Fruit fly (Drosophila melanogaster): ENCODE results near the gene Mco4.
A peak's percentile ranks its signal among the peaks of the same experiment; 100 is the strongest.

The Mco4 gene

dm6 chrX:17829083-17829997 lies 26.6 kb downstream of the Mco4 start (continued):
- TF ChIP-seq CG4318 (GFP tag; optimal IDR thresholded peaks at IDR 0.05) = peak; percentile 69
- peak; percentile 68 for TF ChIP-seq Hr4 (GFP tag; optimal IDR thresholded peaks at IDR 0.05)
- TF ChIP-seq Sox102F (GFP tag; optimal IDR thresholded peaks at IDR 0.05) = peak; percentile 28
- TF ChIP-seq Hr38 (GFP tag; optimal IDR thresholded peaks at IDR 0.05) = no peak
- TF ChIP-seq achi (GFP tag; optimal IDR thresholded peaks at IDR 0.05) = peak; percentile 62
- TF ChIP-seq fd85E (GFP tag; optimal IDR thresholded peaks at IDR 0.05) = no peak
- peak; percentile 95 for TF ChIP-seq Eip78C (GFP tag)
- peak; percentile 57 for TF ChIP-seq CG3919 (GFP tag; optimal IDR thresholded peaks at IDR 0.05)
- TF ChIP-seq OdsH (GFP tag; optimal IDR thresholded peaks at IDR 0.05) = peak; percentile 84
- peak; percentile 15 for TF ChIP-seq CG6163 (GFP tag; IDR thresholded peaks at IDR 0.05)
- peak; percentile 49 for TF ChIP-seq CG10669 (GFP tag; optimal IDR thresholded peaks at IDR 0.05)
- peak; percentile 42 for TF ChIP-seq spab (GFP tag; optimal IDR thresholded peaks at IDR 0.05)
- peak; percentile 16 for TF ChIP-seq fkh (GFP tag; optimal IDR thresholded peaks at IDR 0.05)
- no peak for TF ChIP-seq Blimp-1 (GFP tag; optimal IDR thresholded peaks at IDR 0.05)
- peak; percentile 34 for TF ChIP-seq pdm3 (GFP tag; optimal IDR thresholded peaks at IDR 0.05)
- TF ChIP-seq ss (GFP tag; optimal IDR thresholded peaks at IDR 0.05) = peak; percentile 21 to 60
- TF ChIP-seq CG7368 (GFP tag; optimal IDR thresholded peaks at IDR 0.05) = peak; percentile 8
- TF ChIP-seq CG6808 (GFP tag; optimal IDR thresholded peaks at IDR 0.05) = peak; percentile 65

- TF ChIP-seq CG34406 (GFP tag; optimal IDR thresholded peaks at IDR 0.05) (no peak), spab (GFP tag; optimal IDR thresholded peaks at IDR 0.05) (no peak), vri (GFP tag; optimal IDR thresholded peaks at IDR 0.05) (no peak), Blimp-1 (GFP tag; optimal IDR thresholded peaks at IDR 0.05) (peak; percentile 65), Ets96B (tag; optimal IDR thresholded peaks at IDR 0.05) (no peak), CG32006 (GFP tag; optimal IDR thresholded peaks at IDR 0.05) (no peak)
These were observed 27.5 kb downstream of the Mco4 start for dm6 chrX:17828298-17829033.

- peak; percentile 15 for TF ChIP-seq cyc (GFP tag; optimal IDR thresholded peaks at IDR 0.05)
- TF ChIP-seq CG8632 (GFP tag; optimal IDR thresholded peaks at IDR 0.05) = peak; percentile 22
- peak; percentile 37 for TF ChIP-seq Met (GFP tag; optimal IDR thresholded peaks at IDR 0.05)
- TF ChIP-seq CG32006 (GFP tag; optimal IDR thresholded peaks at IDR 0.05) = no peak
- TF ChIP-seq Hr39 (GFP tag; optimal IDR thresholded peaks at IDR 0.05) = peak; percentile 1
- no peak for TF ChIP-seq dac (GFP tag; optimal IDR thresholded peaks at IDR 0.05)
- TF ChIP-seq CG6808 (GFP tag; optimal IDR thresholded peaks at IDR 0.05) = no peak
- TF ChIP-seq CG10631 (GFP tag; optimal IDR thresholded peaks at IDR 0.05) = peak; percentile 1
- TF ChIP-seq CG8119 (GFP tag; IDR thresholded peaks at IDR 0.05) = no peak
- no peak for TF ChIP-seq fd85E (GFP tag; optimal IDR thresholded peaks at IDR 0.05)
- peak; percentile 33 for TF ChIP-seq vri (GFP tag; optimal IDR thresholded peaks at IDR 0.05)
- TF ChIP-seq Sox14 (GFP tag; optimal IDR thresholded peaks at IDR 0.05) = peak; percentile 15
- TF ChIP-seq Sox102F (GFP tag; optimal IDR thresholded peaks at IDR 0.05) = peak; percentile 45
- TF ChIP-seq eg (GFP tag; IDR thresholded peaks at IDR 0.05) = 0 out of 3 replicates have a peak, but pooled peaks have one; percentile 10
- TF ChIP-seq CG31627 (GFP tag; optimal IDR thresholded peaks at IDR 0.05) = peak; percentile 32
- no peak for TF ChIP-seq achi (GFP tag; optimal IDR thresholded peaks at IDR 0.05)
- TF ChIP-seq Eip78C (GFP tag) = peak; percentile 75
- peak; percentile 26 for TF ChIP-seq lz (GFP tag; optimal IDR thresholded peaks at IDR 0.05)
- no peak for TF ChIP-seq CG11762 (GFP tag; optimal IDR thresholded peaks at IDR 0.05; ENCODE audit: insufficient read depth)
- TF ChIP-seq acj6 (GFP tag; optimal IDR thresholded peaks at IDR 0.05) = no peak
- TF ChIP-seq spab (GFP tag; optimal IDR thresholded peaks at IDR 0.05) = no peak
- TF ChIP-seq Ets96B (tag; optimal IDR thresholded peaks at IDR 0.05) = no peak
- TF ChIP-seq CG15336 (GFP tag; IDR thresholded peaks at IDR 0.05) = peak; percentile 46
- no peak for TF ChIP-seq Eip93F (GFP tag; optimal IDR thresholded peaks at IDR 0.05)
- no peak; the same call in 2 of the 3 replicates for TF ChIP-seq CG6163 (GFP tag; IDR thresholded peaks at IDR 0.05)
- TF ChIP-seq CG34406 (GFP tag; optimal IDR thresholded peaks at IDR 0.05) = no peak
- no peak for TF ChIP-seq Eip75B (GFP tag; optimal IDR thresholded peaks at IDR 0.05)
- TF ChIP-seq ss (GFP tag; optimal IDR thresholded peaks at IDR 0.05) = peak; percentile 60 to 61
- TF ChIP-seq dsx (GFP tag; optimal IDR thresholded peaks at IDR 0.05; ENCODE audit: poor library complexity, severe bottlenecking) = peak; percentile 13
- no peak for TF ChIP-seq CG6792 (GFP tag; optimal IDR thresholded peaks at IDR 0.05)
- no peak for TF ChIP-seq CG3919 (GFP tag; optimal IDR thresholded peaks at IDR 0.05)
These were observed 28.9 kb downstream of the Mco4 start, which contains the start of gene Socs16D for dm6 chrX:17826807-17827703. TSS of gene Socs16D (minus strand) at chrX:17827564.
